Fruit fly (Drosophila melanogaster) whole organism, embryonic: ENCODE data around the gene Cpr92A.
A peak's percentile ranks its signal among the peaks of the same experiment; 100 is the strongest.

Source experiments
- Ada2b ChIP-seq: fragments of 200-800 bp; sonication (Bioruptor generic); IDR thresholded peaks from 2 replicates; pipeline ENCODE4 v1.3.6; 2022; ENCODE audit warnings: missing biosample characterization, missing genetic modification characterization
- BtbVII ChIP-seq: fragments of 200-800 bp; sonication (Bioruptor generic); optimal IDR thresholded peaks from 3 replicates; lab custom pipeline; 2017; ENCODE audit warnings: missing biosample characterization, mild to moderate bottlenecking, missing genetic modification characterization
- CG10267 ChIP-seq: fragments of 200-800 bp; sonication (Bioruptor generic); optimal IDR thresholded peaks from 2 replicates; lab custom pipeline; 2018; ENCODE audit warnings: missing biosample characterization, mild to moderate bottlenecking, missing genetic modification characterization, moderate library complexity
- CG10979 ChIP-seq: fragments of 200-800 bp; sonication (Bioruptor generic); optimal IDR thresholded peaks from 2 replicates; lab custom pipeline; 2018; ENCODE audit warnings: missing biosample characterization, mild to moderate bottlenecking, missing genetic modification characterization, moderate library complexity
- CG12236 ChIP-seq: fragments of 200-800 bp; sonication (Bioruptor generic); optimal IDR thresholded peaks from 2 replicates; lab custom pipeline; 2016; ENCODE audit warnings: missing biosample characterization, missing genetic modification characterization
- CG12744 ChIP-seq: fragments of 200-800 bp; sonication (Bioruptor generic); optimal IDR thresholded peaks from 2 replicates; lab custom pipeline; 2016; ENCODE audit warnings: missing biosample characterization, missing genetic modification characterization
- CG14441 ChIP-seq: fragments of 200-800 bp; sonication (Bioruptor generic); IDR thresholded peaks from 2 replicates; pipeline ENCODE4 v1.3.6; 2022; ENCODE audit warnings: missing biosample characterization, missing genetic modification characterization
- CG1647 ChIP-seq: fragments of 200-800 bp; sonication (Bioruptor generic); optimal IDR thresholded peaks from 3 replicates; lab custom pipeline; 2016; ENCODE audit warnings: missing biosample characterization, missing genetic modification characterization
- CG16863 ChIP-seq: fragments of 200-800 bp; sonication (Bioruptor generic); optimal IDR thresholded peaks from 3 replicates; lab custom pipeline; 2016; ENCODE audit warnings: missing biosample characterization, missing genetic modification characterization
- CG17361 ChIP-seq: fragments of 200-800 bp; sonication (Bioruptor generic); IDR thresholded peaks from 3 replicates; pipeline ENCODE4 v1.3.6; 2022; ENCODE audit warnings: missing biosample characterization, missing genetic modification characterization
- CG2120 ChIP-seq: fragments of 200-800 bp; sonication (Bioruptor generic); optimal IDR thresholded peaks from 3 replicates; lab custom pipeline; 2016; ENCODE audit warnings: missing biosample characterization, missing genetic modification characterization
- CG2875 ChIP-seq: fragments of 200-800 bp; sonication (Bioruptor generic); optimal IDR thresholded peaks from 2 replicates; lab custom pipeline; 2017; ENCODE audit warnings: missing biosample characterization, mild to moderate bottlenecking, missing genetic modification characterization, missing genetic modification reagents
- CG31441 ChIP-seq: fragments of 200-800 bp; sonication (Bioruptor generic); IDR thresholded peaks from 2 replicates; pipeline ENCODE4 v1.3.6; 2022; ENCODE audit warnings: missing biosample characterization, missing genetic modification characterization
- CG4328 ChIP-seq: fragments of 200-800 bp; sonication (Bioruptor generic); optimal IDR thresholded peaks from 3 replicates; lab custom pipeline; 2017; ENCODE audit warnings: missing biosample characterization, missing genetic modification reagents, missing genetic modification characterization
- CG4617 ChIP-seq: fragments of 200-800 bp; sonication (Bioruptor generic); optimal IDR thresholded peaks from 3 replicates; lab custom pipeline; 2016; ENCODE audit warnings: missing biosample characterization, missing genetic modification characterization, borderline replicate concordance
- CG5180 ChIP-seq: fragments of 200-800 bp; sonication (Bioruptor generic); optimal IDR thresholded peaks from 3 replicates; lab custom pipeline; 2017; ENCODE audit warnings: missing biosample characterization, missing genetic modification characterization, mild to moderate bottlenecking, moderate library complexity, missing genetic modification reagents
- CG7745 ChIP-seq: fragments of 200-800 bp; sonication (Bioruptor generic); optimal IDR thresholded peaks from 2 replicates; lab custom pipeline; 2018; ENCODE audit warnings: missing biosample characterization, mild to moderate bottlenecking, missing genetic modification characterization, moderate library complexity
- Dad ChIP-seq: fragments of 200-800 bp; sonication (Bioruptor generic); optimal IDR thresholded peaks from 3 replicates; lab custom pipeline; 2016; ENCODE audit warnings: missing biosample characterization, missing genetic modification characterization
- Dek ChIP-seq: fragments of 200-800 bp; sonication (Bioruptor generic); optimal IDR thresholded peaks from 3 replicates; lab custom pipeline; 2019; ENCODE audit warnings: missing biosample characterization, mild to moderate bottlenecking, missing genetic modification characterization, moderate library complexity
- E2f2 ChIP-seq: fragments of 200-800 bp; sonication (Bioruptor generic); IDR thresholded peaks from 2 replicates; pipeline ENCODE4 v1.3.6; 2022; ENCODE audit warnings: missing biosample characterization, missing genetic modification characterization
- HmgZ ChIP-seq: fragments of 200-800 bp; sonication (Bioruptor generic); optimal IDR thresholded peaks from 2 replicates; lab custom pipeline; 2018; ENCODE audit warnings: missing biosample characterization, mild to moderate bottlenecking, missing genetic modification characterization
- MESR4 ChIP-seq: fragments of 200-800 bp; sonication (Bioruptor generic); optimal IDR thresholded peaks from 2 replicates; lab custom pipeline; 2018; ENCODE audit warnings: missing biosample characterization, mild to moderate bottlenecking, missing genetic modification characterization, moderate library complexity
- MTF-1 ChIP-seq: fragments of 200-800 bp; sonication (Bioruptor generic); optimal IDR thresholded peaks from 2 replicates; lab custom pipeline; 2018; ENCODE audit warnings: missing biosample characterization, mild to moderate bottlenecking, missing genetic modification characterization, borderline replicate concordance
- Mrtf ChIP-seq: fragments of 200-800 bp; sonication (Bioruptor generic); IDR thresholded peaks from 3 replicates; pipeline ENCODE4 v1.3.6; 2022; ENCODE audit warnings: missing biosample characterization, missing genetic modification characterization
- Myb ChIP-seq: fragments of 200-800 bp; sonication (Bioruptor generic); optimal IDR thresholded peaks from 2 replicates; lab custom pipeline; 2016; ENCODE audit warnings: missing biosample characterization, missing genetic modification characterization
- Nf-YA ChIP-seq: fragments of 200-800 bp; sonication (Bioruptor generic); IDR thresholded peaks from 2 replicates; pipeline ENCODE4 v1.3.6; 2022; ENCODE audit warnings: missing biosample characterization, missing genetic modification characterization
- Sox100B ChIP-seq: fragments of 200-800 bp; sonication (Bioruptor generic); optimal IDR thresholded peaks from 3 replicates; lab custom pipeline; 2018; ENCODE audit warnings: missing biosample characterization, mild to moderate bottlenecking, missing genetic modification characterization
- Vsx1 ChIP-seq: fragments of 200-800 bp; sonication (Bioruptor generic); optimal IDR thresholded peaks from 2 replicates; lab custom pipeline; 2017; ENCODE audit warnings: missing biosample characterization, mild to moderate bottlenecking, missing genetic modification characterization, missing genetic modification reagents
- az2 ChIP-seq: fragments of 200-800 bp; sonication (Bioruptor generic); optimal IDR thresholded peaks from 3 replicates; lab custom pipeline; 2016; ENCODE audit warnings: missing biosample characterization, missing genetic modification characterization
- bbx ChIP-seq: fragments of 200-800 bp; sonication (Bioruptor generic); IDR thresholded peaks from 2 replicates; pipeline ENCODE4 v1.3.6; 2022; ENCODE audit warnings: missing biosample characterization, missing genetic modification characterization; ENCODE audit not compliant: partially characterized antibody
- btn ChIP-seq: fragments of 200-800 bp; sonication (Bioruptor generic); optimal IDR thresholded peaks from 2 replicates; lab custom pipeline; 2016; ENCODE audit warnings: missing biosample characterization, missing genetic modification characterization
- dpn ChIP-seq, 2 experiments: fragments of 200-800 bp; sonication (Bioruptor generic); optimal IDR thresholded peaks; 3 replicates each; lab custom pipeline; 2016; ENCODE audit warnings: missing biosample characterization in 2 of 2, missing genetic modification characterization in 2 of 2
- dysf ChIP-seq: fragments of 200-800 bp; sonication (Bioruptor generic); IDR thresholded peaks from 3 replicates; pipeline ENCODE4 v1.3.6; 2022; ENCODE audit warnings: missing biosample characterization, missing genetic modification characterization
- gcm ChIP-seq: fragments of 200-800 bp; sonication (Bioruptor generic); optimal IDR thresholded peaks from 2 replicates; lab custom pipeline; 2019; ENCODE audit warnings: missing biosample characterization, mild to moderate bottlenecking, missing genetic modification characterization, moderate library complexity
- gcm2 ChIP-seq: fragments of 200-800 bp; sonication (Bioruptor generic); optimal IDR thresholded peaks from 2 replicates; lab custom pipeline; 2016; ENCODE audit warnings: missing biosample characterization, missing genetic modification characterization
- grau ChIP-seq: fragments of 200-800 bp; optimal IDR thresholded peaks from 3 replicates; lab custom pipeline; 2019; ENCODE audit warnings: missing biosample characterization, mild to moderate bottlenecking, missing genetic modification characterization, moderate library complexity
- grn ChIP-seq: fragments of 200-800 bp; sonication (Bioruptor generic); optimal IDR thresholded peaks from 3 replicates; lab custom pipeline; 2017; ENCODE audit warnings: missing biosample characterization, missing genetic modification characterization
- kay ChIP-seq: fragments of 200-800 bp; sonication (Bioruptor generic); optimal IDR thresholded peaks from 2 replicates; lab custom pipeline; 2016; ENCODE audit warnings: missing biosample characterization, missing genetic modification characterization
- klu ChIP-seq: fragments of 200-800 bp; sonication (Bioruptor generic); IDR thresholded peaks from 2 replicates; pipeline ENCODE4 v1.3.6; 2022; ENCODE audit warnings: missing biosample characterization, missing genetic modification characterization
- oc ChIP-seq: fragments of 200-800 bp; sonication (Bioruptor generic); optimal IDR thresholded peaks from 2 replicates; lab custom pipeline; 2018; ENCODE audit warnings: missing biosample characterization, mild to moderate bottlenecking, missing genetic modification characterization, moderate library complexity
- pum ChIP-seq: fragments of 200-800 bp; sonication (Bioruptor generic); optimal IDR thresholded peaks from 2 replicates; lab custom pipeline; 2016; ENCODE audit warnings: missing biosample characterization, missing genetic modification characterization
- rib ChIP-seq: fragments of 200-800 bp; sonication (Bioruptor generic); IDR thresholded peaks from 2 replicates; pipeline ENCODE4 v1.3.6; 2022; ENCODE audit warnings: missing biosample characterization, missing genetic modification characterization
- sc ChIP-seq, 3 experiments: fragments of >200 bp in 2 of 3; fragments of 200-800 bp in 1 of 3; sonication (Bioruptor generic) in 1 of 3; optimal IDR thresholded peaks; 2 replicates in 2 of 3; 3 replicates in 1 of 3; lab custom pipeline; 2017; ENCODE audit warnings: mild to moderate bottlenecking in 1 of 3, missing biosample characterization in 1 of 3, missing genetic modification characterization in 1 of 3, missing genetic modification reagents in 1 of 3
- slbo ChIP-seq: fragments of 200-800 bp; sonication (Bioruptor generic); IDR thresholded peaks from 2 replicates; pipeline ENCODE4 v1.3.6; 2022; ENCODE audit warnings: missing biosample characterization, missing genetic modification characterization
- stc ChIP-seq: fragments of 200-800 bp; sonication (Bioruptor generic); IDR thresholded peaks from 2 replicates; pipeline ENCODE4 v1.3.6; 2022; ENCODE audit warnings: missing biosample characterization, missing genetic modification characterization
- tna ChIP-seq: fragments of 200-800 bp; sonication (Bioruptor generic); IDR thresholded peaks from 2 replicates; pipeline ENCODE4 v1.3.6; 2022; ENCODE audit warnings: missing biosample characterization, missing genetic modification characterization; ENCODE audit not compliant: partially characterized antibody
- toy ChIP-seq: fragments of 200-800 bp; sonication (Bioruptor generic); IDR thresholded peaks from 2 replicates; pipeline ENCODE4 v1.3.6; 2022; ENCODE audit warnings: missing biosample characterization, missing genetic modification characterization
- twi ChIP-seq: fragments of 200-800 bp; optimal IDR thresholded peaks from 2 replicates; lab custom pipeline; 2019; ENCODE audit warnings: missing biosample characterization, mild to moderate bottlenecking, missing genetic modification characterization, moderate library complexity
- vfl ChIP-seq: fragments of 200-800 bp; sonication (Bioruptor generic); optimal IDR thresholded peaks from 2 replicates; lab custom pipeline; 2016; ENCODE audit warnings: missing biosample characterization, missing genetic modification characterization
- vnd ChIP-seq: fragments of 200-800 bp; sonication (Bioruptor generic); IDR thresholded peaks from 3 replicates; pipeline ENCODE4 v1.3.6; 2022; ENCODE audit warnings: missing biosample characterization, missing genetic modification characterization; ENCODE audit not compliant: partially characterized antibody

Gene Cpr92A

DNA sequence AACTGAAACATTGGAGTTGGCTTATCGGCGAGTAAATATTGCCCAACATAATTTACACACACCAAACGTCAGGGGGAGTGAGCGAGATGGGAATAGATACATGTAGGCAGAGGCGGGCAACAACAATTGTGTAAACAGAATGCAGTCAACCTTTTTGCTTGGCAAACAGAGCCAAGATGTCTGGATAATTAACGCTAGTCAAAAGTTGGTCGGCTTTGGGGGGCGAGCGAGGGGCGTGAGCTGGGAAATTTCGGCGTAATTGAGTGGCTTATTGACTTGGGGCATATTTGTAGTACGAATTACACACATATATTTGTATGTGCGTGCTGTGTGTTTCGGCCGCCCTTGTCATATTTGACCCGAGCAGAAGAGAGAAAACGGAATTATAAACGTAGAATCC, 13.9 kb downstream of the Cpr92A start (continued):
- peak; percentile 51 for TF ChIP-seq pum
- peak; percentile 92 for TF ChIP-seq Vsx1
- peak; percentile 72; the same call in 1 of the 2 replicates for TF ChIP-seq stc (GFP tag; lab: Robert Waterston, UW)
- TF ChIP-seq HmgZ (tag; lab: Kevin White, UChicago), result peak; percentile 75
- peak; percentile 88 for TF ChIP-seq CG31441 (GFP tag; lab: Robert Waterston, UW)
- peak; percentile 92 for TF ChIP-seq CG4328 (GFP tag; lab: Kevin White, UChicago)
- peak; percentile 74 for TF ChIP-seq oc (tag; lab: Kevin White, UChicago)
- peak; percentile 72 for TF ChIP-seq CG1647 (GFP tag; lab: Kevin White, UChicago)
- peak; percentile 73 for TF ChIP-seq CG10267 (tag; lab: Kevin White, UChicago)
- peak; percentile 44 for TF ChIP-seq CG12744 (GFP tag; lab: Kevin White, UChicago)
- peak; percentile 78 for TF ChIP-seq Dad (GFP tag; lab: Kevin White, UChicago)
- no peak for TF ChIP-seq CG2120 (GFP tag; lab: Kevin White, UChicago)
- TF ChIP-seq E2f2 (GFP tag; lab: Robert Waterston, UW), result peak; percentile 55
- TF ChIP-seq CG14441 (GFP tag; lab: Robert Waterston, UW), result peak; percentile 31; the same call in 1 of the 2 replicates
- TF ChIP-seq Sox100B (GFP tag; lab: Kevin White, UChicago), result peak; percentile 92
- peak; percentile 76 for TF ChIP-seq gcm2 (GFP tag; lab: Kevin White, UChicago)
- peak; percentile 32 for TF ChIP-seq kay
- TF ChIP-seq CG16863 (GFP tag; lab: Kevin White, UChicago), result peak; percentile 84
- TF ChIP-seq rib, result no peak
- peak; percentile 27; the same call in 1 of the 2 replicates for TF ChIP-seq Ada2b (GFP tag; lab: Robert Waterston, UW)
- TF ChIP-seq BtbVII (GFP tag; lab: Kevin White, UChicago), result peak; percentile 90
- no peak for TF ChIP-seq vfl (GFP tag; lab: Kevin White, UChicago)
- TF ChIP-seq Mrtf (GFP tag; lab: Robert Waterston, UW), result 0 out of 3 replicates have a peak, but pooled peaks have one; percentile 16
- TF ChIP-seq gcm (GFP tag; lab: Kevin White, UChicago), result peak; percentile 90
- peak; percentile 77 for TF ChIP-seq CG10979 (tag; lab: Kevin White, UChicago)
- TF ChIP-seq MESR4, result peak; percentile 26
- no peak for TF ChIP-seq sc (optimal IDR thresholded peaks at IDR 0.05; lab: Kevin White, UChicago)
- peak; percentile 92 for TF ChIP-seq sc (GFP tag; optimal IDR thresholded peaks at IDR 0.05; lab: Kevin White, UChicago)
- peak; percentile 59; the same call in 2 of the 3 replicates for TF ChIP-seq dysf (GFP tag; lab: Robert Waterston, UW)
- TF ChIP-seq CG12236 (GFP tag; lab: Kevin White, UChicago), result peak; percentile 92
- peak; percentile 85 for TF ChIP-seq CG5180
- TF ChIP-seq CG17361 (GFP tag; lab: Robert Waterston, UW), result no peak; the same call in 2 of the 3 replicates
- no peak for TF ChIP-seq tna (GFP tag; lab: Robert Waterston, UW)
- TF ChIP-seq Nf-YA (GFP tag; lab: Robert Waterston, UW), result peak; percentile 75
- no peak for TF ChIP-seq bbx (GFP tag; lab: Robert Waterston, UW)
- TF ChIP-seq dpn (GFP tag; optimal IDR thresholded peaks at IDR 0.05; lab: Kevin White, UChicago), result peak; percentile 66 to 67
- TF ChIP-seq az2 (GFP tag; lab: Kevin White, UChicago), result peak; percentile 7
- TF ChIP-seq twi (tag; lab: Kevin White, UChicago), result peak; percentile 78
- no peak; the same call in 1 of the 2 replicates for TF ChIP-seq slbo (GFP tag; lab: Robert Waterston, UW)
- no peak for TF ChIP-seq Dek (tag; lab: Kevin White, UChicago)
- peak; percentile 91 for TF ChIP-seq grn
- peak; percentile 96 for TF ChIP-seq MTF-1 (GFP tag; lab: Kevin White, UChicago)
- no peak for TF ChIP-seq vnd
- no peak for TF ChIP-seq klu (GFP tag; lab: Robert Waterston, UW)
- TF ChIP-seq CG4617 (GFP tag; lab: Kevin White, UChicago), result peak; percentile 53
- peak; percentile 95 for TF ChIP-seq CG2875 (GFP tag; lab: Kevin White, UChicago)
- TF ChIP-seq Myb, result peak; percentile 25
- TF ChIP-seq toy (GFP tag; lab: Robert Waterston, UW), result no peak
- no peak for TF ChIP-seq grau (tag; lab: Kevin White, UChicago)
- TF ChIP-seq btn (GFP tag; lab: Kevin White, UChicago), result peak; percentile 86
- TF ChIP-seq CG7745, result peak; percentile 98
